Worm (Caenorhabditis elegans): ENCODE measurements around the gene scav-5.

scav-5 gene

ce11 chrX:9858069-9858468, at the start of gene scav-5:
TSS of gene scav-5 (plus strand) at chrX:9858365.
- TF ChIP-seq tra-1 (GFP tag; IDR thresholded peaks at IDR 0.05) (peak; percentile 74; the same call in 1 of the 2 replicates), nhr-6 (tag; optimal IDR thresholded peaks at IDR 0.05) (peak; percentile 8), nhr-28 (tag; optimal IDR thresholded peaks at IDR 0.05) (peak; percentile 92), mes-2 (tag; optimal IDR thresholded peaks at IDR 0.05; ENCODE audit: poor library complexity, severe bottlenecking) (no peak), nhr-10 (tag; optimal IDR thresholded peaks at IDR 0.05) (no peak), dve-1 (tag; optimal IDR thresholded peaks at IDR 0.05; ENCODE audit: insufficient read depth) (peak; percentile 83), dmd-6 (GFP tag; IDR thresholded peaks at IDR 0.05) (peak; percentile 76), hlh-11 (tag; optimal IDR thresholded peaks at IDR 0.05) (peak; percentile 67), mep-1 (tag; optimal IDR thresholded peaks at IDR 0.05) (no peak), daf-16 (GFP tag; optimal IDR thresholded peaks at IDR 0.05) (no peak), daf-16 (tag; optimal IDR thresholded peaks at IDR 0.05) (peak; percentile 74), nhr-77 (tag; optimal IDR thresholded peaks at IDR 0.05) (peak; percentile 17), php-3 (GFP tag; IDR thresholded peaks at IDR 0.05) (peak; percentile 71), daf-8 (GFP tag; IDR thresholded peaks at IDR 0.05) (no peak), pqm-1 (tag; optimal IDR thresholded peaks at IDR 0.05) (peak; percentile 91), hlh-30 (tag; optimal IDR thresholded peaks at IDR 0.05; ENCODE audit: insufficient read depth) (peak; percentile 2)

DNA sequence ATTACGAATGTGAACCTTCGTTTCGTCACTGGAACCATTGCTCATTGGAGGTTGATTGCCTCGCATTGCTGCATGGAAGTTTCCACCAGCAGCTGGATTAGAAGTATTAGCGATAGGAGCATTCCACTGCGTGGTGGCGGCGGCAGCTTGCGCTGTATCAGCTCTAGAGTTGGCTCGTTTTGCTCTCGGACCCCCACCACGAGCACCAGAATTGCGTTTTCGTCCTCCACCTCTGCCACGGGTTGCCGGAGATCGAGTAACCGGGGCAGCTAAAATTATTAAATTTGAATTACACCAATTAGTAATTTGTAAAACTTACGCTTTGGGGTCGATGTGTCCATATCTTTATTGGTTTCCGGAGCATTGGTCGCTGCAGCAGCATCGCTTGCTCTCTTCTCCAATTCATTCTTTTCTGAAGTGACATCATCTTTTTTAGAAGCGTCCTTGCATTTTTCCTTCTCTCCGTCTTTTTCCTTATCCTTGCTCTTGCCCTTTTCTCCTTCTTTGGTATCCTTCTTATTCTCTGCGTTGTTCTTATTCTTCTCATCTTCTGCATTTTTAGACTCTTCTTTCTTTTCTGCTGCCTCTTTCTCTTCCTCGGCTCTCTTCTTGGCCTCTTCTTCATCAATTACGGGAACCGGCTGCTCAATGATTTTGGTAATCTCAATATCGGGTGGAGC, 43.9 kb upstream of the scav-5 start:
- TF ChIP-seq unc-62 (GFP tag; optimal IDR thresholded peaks at IDR 0.05 in 1 of 2) (peak in 1 of 2 experiments; percentile 22), unc-62 (tag; optimal IDR thresholded peaks at IDR 0.05) (no peak), lsy-2 (tag; optimal IDR thresholded peaks at IDR 0.05) (no peak), set-16 (GFP tag; IDR thresholded peaks at IDR 0.05) (peak; percentile 68), Y75B8A.6 (GFP tag; IDR thresholded peaks at IDR 0.05) (no peak), daf-16 (GFP tag; optimal IDR thresholded peaks at IDR 0.05) (no peak), daf-16 (tag; optimal IDR thresholded peaks at IDR 0.05) (no peak)

DNA sequence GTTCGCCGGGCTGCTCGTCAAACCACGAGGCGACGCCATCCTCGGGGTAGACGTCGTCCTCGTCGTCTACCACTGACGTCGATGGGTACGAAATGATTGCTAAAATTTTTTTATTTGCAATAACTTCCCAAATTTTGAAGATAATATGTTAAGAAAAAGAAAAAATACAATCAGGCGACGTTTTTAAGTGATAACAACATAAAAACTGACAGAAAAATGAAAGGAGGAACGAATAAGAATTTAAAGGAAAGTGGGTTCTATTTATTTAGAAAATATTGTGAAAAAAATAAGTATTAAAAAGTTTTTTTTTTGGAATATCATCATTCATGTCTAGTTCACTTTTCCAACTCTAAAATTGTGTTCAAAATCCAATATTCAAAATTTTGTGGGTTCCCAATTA, 36.0 kb upstream of the scav-5 start, which contains the start of gene dpy-22:
Gene dpy-22, minus strand, starts transcription at position 101 of the 400 bp plus-strand sequence.
- no peak for TF ChIP-seq unc-62 (GFP tag; optimal IDR thresholded peaks at IDR 0.05 in 1 of 2)
- no peak for TF ChIP-seq unc-62 (tag; optimal IDR thresholded peaks at IDR 0.05)
- TF ChIP-seq ces-1 (GFP tag; optimal IDR thresholded peaks at IDR 0.05): no peak
- no peak for TF ChIP-seq lin-29 (GFP tag; IDR thresholded peaks at IDR 0.05)
- TF ChIP-seq lim-7 (GFP tag; IDR thresholded peaks at IDR 0.05): no peak
- no peak for TF ChIP-seq zag-1 (tag; optimal IDR thresholded peaks at IDR 0.05)

- TF ChIP-seq rbr-2 (tag; optimal IDR thresholded peaks at IDR 0.05) (peak; percentile 75), dve-1 (tag; optimal IDR thresholded peaks at IDR 0.05; ENCODE audit: insufficient read depth) (peak; percentile 86), aly-2 (tag; optimal IDR thresholded peaks at IDR 0.05) (no peak), fkh-10 (GFP tag; optimal IDR thresholded peaks at IDR 0.05) (no peak), D1046.2 (GFP tag; IDR thresholded peaks at IDR 0.05) (no peak), mep-1 (tag; optimal IDR thresholded peaks at IDR 0.05) (peak; percentile 85), mdt-29 (GFP tag; IDR thresholded peaks at IDR 0.05) (no peak), mxl-2 (GFP tag; conservative IDR thresholded peaks at IDR 0.05) (no peak), nhr-6 (tag; optimal IDR thresholded peaks at IDR 0.05) (peak; percentile 42), mxl-3 (GFP tag; optimal IDR thresholded peaks at IDR 0.05) (peak; percentile 40), ceh-44 (GFP tag; IDR thresholded peaks at IDR 0.05) (no peak), egl-27 (tag; optimal IDR thresholded peaks at IDR 0.05) (no peak), zfp-2 (tag; optimal IDR thresholded peaks at IDR 0.05) (no peak), unc-62 (GFP tag; optimal IDR thresholded peaks at IDR 0.05 in 1 of 2) (peak in 1 of 2 experiments; percentile 93), unc-62 (tag; optimal IDR thresholded peaks at IDR 0.05) (no peak), daf-12 (tag; optimal IDR thresholded peaks at IDR 0.05) (no peak), hlh-30 (tag; optimal IDR thresholded peaks at IDR 0.05; ENCODE audit: insufficient read depth) (peak; percentile 61), arid-1 (GFP tag; conservative IDR thresholded peaks at IDR 0.05) (0 out of 2 replicates have a peak, but pooled peaks have one; percentile 43), egl-43 (GFP tag; IDR thresholded peaks at IDR 0.05) (no peak), nhr-28 (tag; optimal IDR thresholded peaks at IDR 0.05) (peak; percentile 45), ceh-28 (tag; optimal IDR thresholded peaks at IDR 0.05) (peak; percentile 38), nhr-25 (tag; optimal IDR thresholded peaks at IDR 0.05; ENCODE audit: borderline replicate concordance, insufficient read depth) (peak; percentile 59), dmd-6 (GFP tag; IDR thresholded peaks at IDR 0.05) (peak; percentile 70), nhr-41 (GFP tag; IDR thresholded peaks at IDR 0.05) (no peak), Y48G9A.11 (GFP tag; IDR thresholded peaks at IDR 0.05) (no peak), pqm-1 (tag; optimal IDR thresholded peaks at IDR 0.05) (peak; percentile 33)
Measured at ce11 chrX:9822606-9823264, 35.4 kb upstream of the scav-5 start.

All from whole organism, L4 larva.